Fruit fly (Drosophila melanogaster) whole organism, prepupa: Measurements from ENCODE around the gene CG5180.

Experiments
- Blimp-1 ChIP-seq: fragments of 200-800 bp; sonication (Bioruptor generic); optimal IDR thresholded peaks from 3 replicates; lab custom pipeline; 2017; ENCODE audit warnings: missing biosample characterization, missing genetic modification characterization, mild to moderate bottlenecking, moderate library complexity, missing genetic modification reagents
- CG10631 ChIP-seq: fragments of 200-800 bp; sonication (Bioruptor generic); optimal IDR thresholded peaks from 2 replicates; lab custom pipeline; 2016; ENCODE audit warnings: missing biosample characterization, missing genetic modification characterization
- CG11762 ChIP-seq: fragments of 200-800 bp; sonication (Bioruptor generic); optimal IDR thresholded peaks from 3 replicates; lab custom pipeline; 2016; ENCODE audit warnings: missing biosample characterization, missing genetic modification characterization; ENCODE audit not compliant: insufficient read depth
- CG15336 ChIP-seq: fragments of 200-800 bp; sonication (Bioruptor generic); IDR thresholded peaks from 2 replicates; pipeline ENCODE4 v1.3.6; 2022; ENCODE audit warnings: missing biosample characterization, missing genetic modification characterization
- CG1621 ChIP-seq: fragments of 200-800 bp; sonication (Bioruptor generic); optimal IDR thresholded peaks from 3 replicates; lab custom pipeline; 2018; ENCODE audit warnings: missing biosample characterization, mild to moderate bottlenecking, missing genetic modification characterization
- CG3032 ChIP-seq: fragments of 200-800 bp; optimal IDR thresholded peaks from 2 replicates; lab custom pipeline; 2019; ENCODE audit warnings: missing biosample characterization, mild to moderate bottlenecking, missing genetic modification characterization, moderate library complexity
- CG31627 ChIP-seq: fragments of 200-800 bp; sonication (Bioruptor generic); optimal IDR thresholded peaks from 3 replicates; lab custom pipeline; 2016; ENCODE audit warnings: missing biosample characterization, missing genetic modification characterization
- CG34406 ChIP-seq: fragments of 200-800 bp; sonication (Bioruptor generic); optimal IDR thresholded peaks from 3 replicates; lab custom pipeline; 2016; ENCODE audit warnings: missing biosample characterization, missing genetic modification characterization
- CG3919 ChIP-seq: fragments of 200-800 bp; sonication (Bioruptor generic); optimal IDR thresholded peaks from 3 replicates; lab custom pipeline; 2016; ENCODE audit warnings: missing biosample characterization, missing genetic modification characterization
- CG6163 ChIP-seq: fragments of 200-800 bp; sonication (Bioruptor generic); IDR thresholded peaks from 3 replicates; pipeline ENCODE4 v1.3.6; 2022; ENCODE audit warnings: missing biosample characterization, missing genetic modification characterization
- CG6276 ChIP-seq: fragments of 200-800 bp; sonication (Bioruptor generic); optimal IDR thresholded peaks from 2 replicates; lab custom pipeline; 2017; ENCODE audit warnings: missing biosample characterization, mild to moderate bottlenecking, missing genetic modification characterization
- CG6792 ChIP-seq: fragments of 200-800 bp; sonication (Bioruptor generic); optimal IDR thresholded peaks from 3 replicates; lab custom pipeline; 2016; ENCODE audit warnings: missing biosample characterization, missing genetic modification characterization
- CG6854 ChIP-seq: fragments of 200-800 bp; sonication (Bioruptor generic); optimal IDR thresholded peaks from 2 replicates; lab custom pipeline; 2017; ENCODE audit warnings: missing biosample characterization, mild to moderate bottlenecking, missing genetic modification characterization
- CG7368 ChIP-seq: fragments of 200-800 bp; sonication (Bioruptor generic); optimal IDR thresholded peaks from 3 replicates; lab custom pipeline; 2016; ENCODE audit warnings: missing biosample characterization, missing genetic modification characterization
- CG8119 ChIP-seq: fragments of 200-800 bp; sonication (Bioruptor generic); IDR thresholded peaks from 3 replicates; pipeline ENCODE4 v1.3.6; 2022; ENCODE audit warnings: missing biosample characterization, missing genetic modification characterization
- CG8319 ChIP-seq: fragments of 200-800 bp; sonication (Bioruptor generic); optimal IDR thresholded peaks from 3 replicates; lab custom pipeline; 2016; ENCODE audit warnings: missing biosample characterization, missing genetic modification characterization
- CG8632 ChIP-seq: fragments of 200-800 bp; sonication (Bioruptor generic); optimal IDR thresholded peaks from 3 replicates; lab custom pipeline; 2016; ENCODE audit warnings: missing biosample characterization, missing genetic modification characterization
- Eip75B ChIP-seq: fragments of 200-800 bp; sonication (Bioruptor generic); optimal IDR thresholded peaks from 3 replicates; lab custom pipeline; 2016; ENCODE audit warnings: missing biosample characterization, missing genetic modification characterization
- Eip78C ChIP-seq: fragments of 200-800 bp; sonication (Bioruptor generic); peaks from one replicate; lab custom pipeline; 2016; ENCODE audit warnings: missing biosample characterization, missing genetic modification characterization
- Ets21C ChIP-seq: fragments of 200-800 bp; sonication (Bioruptor generic); optimal IDR thresholded peaks from 3 replicates; lab custom pipeline; 2016; ENCODE audit warnings: missing biosample characterization, missing genetic modification characterization
- Ets96B ChIP-seq: fragments of 200-800 bp; optimal IDR thresholded peaks from 2 replicates; lab custom pipeline; 2019; ENCODE audit warnings: missing biosample characterization, mild to moderate bottlenecking, missing genetic modification characterization, moderate library complexity
- Gug ChIP-seq: fragments of 200-800 bp; sonication (Bioruptor generic); IDR thresholded peaks from 2 replicates; pipeline ENCODE4 v1.3.6; 2022; ENCODE audit warnings: missing biosample characterization, missing genetic modification characterization
- Hr39 ChIP-seq: fragments of 200-800 bp; sonication (Bioruptor generic); optimal IDR thresholded peaks from 2 replicates; lab custom pipeline; 2016; ENCODE audit warnings: missing biosample characterization, missing genetic modification characterization
- Met ChIP-seq: fragments of 200-800 bp; sonication (Bioruptor generic); optimal IDR thresholded peaks from 3 replicates; lab custom pipeline; 2016; ENCODE audit warnings: missing biosample characterization, missing genetic modification characterization
- OdsH ChIP-seq: fragments of 200-800 bp; sonication (Bioruptor generic); optimal IDR thresholded peaks from 3 replicates; lab custom pipeline; 2016; ENCODE audit warnings: missing biosample characterization, missing genetic modification characterization
- Smox ChIP-seq: fragments of 200-800 bp; sonication (Bioruptor generic); optimal IDR thresholded peaks from 3 replicates; lab custom pipeline; 2016; ENCODE audit warnings: missing biosample characterization, missing genetic modification characterization
- Sox14 ChIP-seq: fragments of 200-800 bp; sonication (Bioruptor generic); optimal IDR thresholded peaks from 3 replicates; lab custom pipeline; 2016; ENCODE audit warnings: missing biosample characterization, missing genetic modification characterization
- eg ChIP-seq: fragments of 200-800 bp; sonication (Bioruptor generic); IDR thresholded peaks from 3 replicates; pipeline ENCODE4 v1.3.6; 2022; ENCODE audit warnings: missing biosample characterization, missing genetic modification characterization
- esn ChIP-seq: fragments of 200-800 bp; sonication (Bioruptor generic); optimal IDR thresholded peaks from 2 replicates; lab custom pipeline; 2016; ENCODE audit warnings: missing biosample characterization, mild to moderate bottlenecking, missing genetic modification characterization, moderate library complexity
- fd85E ChIP-seq: fragments of 200-800 bp; sonication (Bioruptor generic); optimal IDR thresholded peaks from 3 replicates; lab custom pipeline; 2016; ENCODE audit warnings: missing biosample characterization, missing genetic modification characterization
- fkh ChIP-seq: fragments of 200-800 bp; sonication (Bioruptor generic); optimal IDR thresholded peaks from 3 replicates; lab custom pipeline; 2017; ENCODE audit warnings: missing biosample characterization, mild to moderate bottlenecking, missing genetic modification characterization, moderate library complexity
- lz ChIP-seq: fragments of 200-800 bp; sonication (Bioruptor generic); optimal IDR thresholded peaks from 3 replicates; lab custom pipeline; 2016; ENCODE audit warnings: missing biosample characterization, missing genetic modification characterization
- net ChIP-seq: fragments of 200-800 bp; sonication (Bioruptor generic); optimal IDR thresholded peaks from 3 replicates; lab custom pipeline; 2016; ENCODE audit warnings: missing biosample characterization, missing genetic modification characterization
- pdm3 ChIP-seq: fragments of 200-800 bp; sonication (Bioruptor generic); optimal IDR thresholded peaks from 3 replicates; lab custom pipeline; 2016; ENCODE audit warnings: missing biosample characterization, missing genetic modification characterization
- salr ChIP-seq, 2 experiments: fragments of 200-800 bp; sonication (Bioruptor generic); optimal IDR thresholded peaks; 3 replicates each; lab custom pipeline; 2016 to 2018; ENCODE audit warnings: missing biosample characterization in 2 of 2, missing genetic modification characterization in 2 of 2, mild to moderate bottlenecking in 1 of 2
- spab ChIP-seq: fragments of 200-800 bp; sonication (Bioruptor generic); optimal IDR thresholded peaks from 2 replicates; lab custom pipeline; 2017; ENCODE audit warnings: missing biosample characterization, mild to moderate bottlenecking, missing genetic modification characterization, missing genetic modification reagents
- ss ChIP-seq, 2 experiments: fragments of 200-800 bp; sonication (Bioruptor generic); optimal IDR thresholded peaks; 2 replicates in 1 of 2; 3 replicates in 1 of 2; lab custom pipeline; 2017 to 2018; ENCODE audit warnings: mild to moderate bottlenecking in 2 of 2, missing biosample characterization in 2 of 2, missing genetic modification characterization in 2 of 2, moderate library complexity in 1 of 2
- svp ChIP-seq: fragments of 200-800 bp; sonication (Bioruptor generic); peaks from one replicate; lab custom pipeline; 2016; ENCODE audit warnings: missing biosample characterization, missing genetic modification characterization
- topi ChIP-seq: fragments of 200-800 bp; sonication (Bioruptor generic); optimal IDR thresholded peaks from 3 replicates; lab custom pipeline; 2016; ENCODE audit warnings: missing biosample characterization, missing genetic modification characterization
- vri ChIP-seq: fragments of 200-800 bp; sonication (Bioruptor generic); optimal IDR thresholded peaks from 3 replicates; lab custom pipeline; 2016; ENCODE audit warnings: missing biosample characterization, mild to moderate bottlenecking, missing genetic modification characterization

Gene CG5180

dm6 chr3R:20596337-20596962 lies 38.7 kb downstream of the CG5180 start:
- no peak for TF ChIP-seq svp (GFP tag; lab: Kevin White, UChicago)

dm6 chr3R:20597407-20598325 lies 39.9 kb downstream of the CG5180 start:
- TF ChIP-seq CG1621 (tag; lab: Kevin White, UChicago): peak; percentile 20
- TF ChIP-seq Eip78C: peak; percentile 28
- TF ChIP-seq CG7368: no peak
- TF ChIP-seq CG11762 (GFP tag; lab: Kevin White, UChicago): no peak
- no peak for TF ChIP-seq CG15336 (GFP tag; lab: Robert Waterston, UW)

dm6 chr3R:20600109-20600508 lies 42.4 kb downstream of the CG5180 start:
- TF ChIP-seq pdm3 (no peak), salr (GFP tag; optimal IDR thresholded peaks at IDR 0.05; lab: Kevin White, UChicago) (no peak), svp (GFP tag; lab: Kevin White, UChicago) (peak; percentile 72)

- TF ChIP-seq eg (no peak), esn (GFP tag; lab: Kevin White, UChicago) (no peak), pdm3 (no peak), Gug (no peak), Hr39 (GFP tag; lab: Kevin White, UChicago) (no peak), Sox14 (GFP tag; lab: Kevin White, UChicago) (no peak), Smox (no peak), ss (GFP tag; optimal IDR thresholded peaks at IDR 0.05; lab: Kevin White, UChicago) (no peak), Blimp-1 (no peak), CG8632 (GFP tag; lab: Kevin White, UChicago) (no peak), topi (GFP tag; lab: Kevin White, UChicago) (no peak), lz (GFP tag; lab: Kevin White, UChicago) (no peak), CG6792 (GFP tag; lab: Kevin White, UChicago) (no peak), OdsH (no peak), CG10631 (GFP tag; lab: Kevin White, UChicago) (no peak), spab (GFP tag; lab: Kevin White, UChicago) (no peak)
These were observed 44.9 kb downstream of the CG5180 start for dm6 chr3R:20602599-20602998.

dm6 chr3R:20604078-20604477 lies 46.3 kb downstream of the CG5180 start:
- TF ChIP-seq CG3919 (GFP tag; lab: Kevin White, UChicago) (no peak), Ets96B (tag; lab: Kevin White, UChicago) (no peak), CG31627 (no peak), spab (GFP tag; lab: Kevin White, UChicago) (no peak), fkh (no peak), CG3032 (no peak), CG8319 (GFP tag; lab: Kevin White, UChicago) (no peak), fd85E (GFP tag; lab: Kevin White, UChicago) (no peak), CG6854 (GFP tag; lab: Kevin White, UChicago) (no peak), CG6163 (peak; percentile 56; the same call in 1 of the 3 replicates), Eip75B (GFP tag; lab: Kevin White, UChicago) (peak; percentile 6), salr (GFP tag; optimal IDR thresholded peaks at IDR 0.05; lab: Kevin White, UChicago) (no peak), CG34406 (no peak), CG7368 (no peak), Met (GFP tag; lab: Kevin White, UChicago) (no peak), eg (no peak), net (GFP tag; lab: Kevin White, UChicago) (no peak), Smox (no peak), CG8632 (GFP tag; lab: Kevin White, UChicago) (no peak), OdsH (no peak), Blimp-1 (no peak), CG6792 (GFP tag; lab: Kevin White, UChicago) (no peak), CG10631 (GFP tag; lab: Kevin White, UChicago) (no peak), Ets21C (GFP tag; lab: Kevin White, UChicago) (no peak), CG1621 (tag; lab: Kevin White, UChicago) (peak; percentile 59), CG8119 (GFP tag; lab: Robert Waterston, UW) (peak; percentile 23; the same call in 1 of the 3 replicates), ss (GFP tag; optimal IDR thresholded peaks at IDR 0.05; lab: Kevin White, UChicago) (peak; percentile 1 to 51), pdm3 (no peak), vri (GFP tag; lab: Kevin White, UChicago) (no peak), topi (GFP tag; lab: Kevin White, UChicago) (no peak), CG6276 (GFP tag; lab: Kevin White, UChicago) (peak; percentile 20)
